Fruit fly (Drosophila melanogaster) whole organism: ENCODE measurements around the gene CG4815.

Experiments
- CG8478 ChIP-seq: fragments of >200 bp; optimal IDR thresholded peaks from 2 replicates; lab custom pipeline; 2018; ENCODE audit warnings: inconsistent platforms
- Dll ChIP-seq: fragments of >200 bp; optimal IDR thresholded peaks from 2 replicates; lab custom pipeline; 2017
- pan ChIP-seq: fragments of >200 bp; optimal IDR thresholded peaks from 2 replicates; lab custom pipeline; 2017
- psq ChIP-seq: fragments of >200 bp; optimal IDR thresholded peaks from 2 replicates; lab custom pipeline; 2017
- usp ChIP-seq: fragments of >200 bp; optimal IDR thresholded peaks from 2 replicates; lab custom pipeline; 2017; ENCODE audit warnings: missing biosample characterization, missing genetic modification characterization, mixed read lengths

DNA sequence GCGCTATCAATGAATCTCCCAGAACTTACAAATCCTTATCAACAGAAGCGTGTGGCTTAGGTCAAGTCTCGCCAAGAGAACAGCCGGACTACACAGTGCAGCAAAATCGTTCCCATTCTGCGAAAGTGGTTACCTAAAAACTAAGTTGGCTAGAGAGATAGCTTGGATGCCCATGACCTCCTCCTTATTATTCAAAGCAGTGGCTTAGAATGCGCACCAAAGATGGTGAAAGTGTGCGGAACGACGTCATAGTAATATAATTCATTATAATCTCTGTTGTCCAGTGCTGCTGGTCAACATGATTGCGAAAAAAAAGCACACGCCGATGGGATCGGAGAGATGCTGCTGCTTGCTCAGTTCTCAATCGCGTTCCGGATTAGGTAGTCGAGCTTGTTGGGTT lies 36.0 kb downstream of the CG4815 start, which contains the start of gene Nep7:
- TF ChIP-seq psq (lab: Kevin White, UChicago) (no peak), usp (GFP tag; lab: Kevin White, UChicago) (no peak), Dll (lab: Kevin White, UChicago) (no peak), CG8478 (lab: Kevin White, UChicago) (no peak), pan (lab: Kevin White, UChicago) (no peak)
